Worm (Caenorhabditis elegans) whole organism, mixed stage, embryonic: ENCODE data around the gene zmp-3.

ENCODE experiments used
- ceh-39 ChIP-seq: fragments of 150-350 bp; optimal IDR thresholded peaks from 2 replicates; lab custom pipeline; 2014; ENCODE audit warnings: missing biosample characterization, missing genetic modification characterization
- ces-1 ChIP-seq: fragments of 150-350 bp; optimal IDR thresholded peaks from 2 replicates; lab custom pipeline; 2014; ENCODE audit warnings: missing biosample characterization, missing genetic modification reagents, missing genetic modification characterization
- elt-3 ChIP-seq: fragments of 150-350 bp; optimal IDR thresholded peaks from 2 replicates; lab custom pipeline; 2014; ENCODE audit warnings: missing biosample characterization, missing genetic modification characterization
- lin-32 ChIP-seq: fragments of 200-800 bp; sonication (Bioruptor generic); optimal IDR thresholded peaks from 2 replicates; lab custom pipeline; 2018; ENCODE audit warnings: mild to moderate bottlenecking, missing genetic modification characterization, missing compliant biosample characterization
- nhr-237 ChIP-seq: fragments of 150-350 bp; optimal IDR thresholded peaks from 2 replicates; lab custom pipeline; 2014; ENCODE audit warnings: missing biosample characterization, missing genetic modification characterization
- nhr-28 ChIP-seq: fragments of 150-350 bp; optimal IDR thresholded peaks from 2 replicates; lab custom pipeline; 2014; ENCODE audit warnings: missing biosample characterization, missing genetic modification characterization
- snpc-4 ChIP-seq: fragments of 150-350 bp; optimal IDR thresholded peaks from 2 replicates; lab custom pipeline; 2014; ENCODE audit warnings: missing biosample characterization, missing genetic modification characterization
- unc-39 ChIP-seq: fragments of 150-350 bp; optimal IDR thresholded peaks from 2 replicates; lab custom pipeline; 2014; ENCODE audit warnings: missing biosample characterization, missing genetic modification characterization

DNA sequence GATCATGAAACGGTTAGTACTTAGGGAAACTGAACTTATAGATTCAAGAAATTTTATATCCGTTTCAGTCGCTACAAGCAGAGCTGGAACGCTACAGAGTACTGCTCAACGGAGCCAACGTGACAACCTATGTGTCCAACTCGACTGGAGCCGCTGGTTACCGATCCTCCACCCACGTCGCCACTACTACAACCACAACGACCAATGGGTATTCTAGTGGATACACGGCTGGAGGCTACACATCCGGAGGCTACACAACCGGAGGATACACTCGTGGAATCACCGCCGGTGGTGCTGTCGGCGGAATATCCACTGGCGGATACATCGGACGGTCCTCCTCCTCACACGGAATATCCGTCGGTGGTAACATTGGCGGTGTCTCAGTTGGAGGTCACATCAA, 26.3 kb downstream of the zmp-3 start:
- no peak for TF ChIP-seq nhr-28 (tag; lab: Kevin White, UChicago)
- TF ChIP-seq ceh-39: no peak
- TF ChIP-seq snpc-4: no peak
- TF ChIP-seq unc-39 (tag; lab: Kevin White, UChicago): no peak
- no peak for TF ChIP-seq ces-1 (GFP tag; lab: Kevin White, UChicago)
- no peak for TF ChIP-seq elt-3 (tag; lab: Kevin White, UChicago)
- no peak for TF ChIP-seq nhr-237 (tag; lab: Kevin White, UChicago)
- no peak for TF ChIP-seq lin-32 (GFP tag; lab: Kevin White, UChicago)
